Worm (Caenorhabditis elegans) whole organism, early embryonic: ENCODE results near the gene K10B2.4.

Source experiments
- B0310.2 ChIP-seq: sonication (generic microtip); optimal IDR thresholded peaks from 2 replicates; lab custom pipeline; 2016; ENCODE audit warnings: mild to moderate bottlenecking, missing genetic modification characterization, missing compliant biosample characterization
- ama-1 ChIP-seq: fragments of 150-350 bp; optimal IDR thresholded peaks from 2 replicates; lab custom pipeline; 2014
- ceh-36 ChIP-seq: sonication (generic microtip); optimal IDR thresholded peaks from 2 replicates; lab custom pipeline; 2016; ENCODE audit warnings: missing genetic modification characterization, inconsistent platforms, missing compliant biosample characterization
- ets-7 ChIP-seq: sonication (generic microtip); optimal IDR thresholded peaks from 2 replicates; lab custom pipeline; 2016; ENCODE audit warnings: missing genotype, missing genetic modification characterization, missing compliant biosample characterization
- sea-1 ChIP-seq: fragments of 200-800 bp; sonication (Bioruptor generic); conservative IDR thresholded peaks from 2 replicates; pipeline ENCODE4 v1.3.6; 2022; ENCODE audit warnings: missing genetic modification characterization, missing compliant biosample characterization
- tra-4 ChIP-seq: sonication (generic microtip); optimal IDR thresholded peaks from 2 replicates; lab custom pipeline; 2017; ENCODE audit warnings: missing genetic modification characterization, missing compliant biosample characterization

ce11 chrII:6386467-6386866, 25.7 kb upstream of the K10B2.4 start, which contains the start of gene F58F12.4:
- no peak for TF ChIP-seq ets-7 (tag; lab: Kevin White, UChicago)
- no peak for TF ChIP-seq ceh-36
- no peak for TF ChIP-seq ama-1 (lab: Kevin White, UChicago)
- TF ChIP-seq tra-4 (tag; lab: Kevin White, UChicago): no peak
- no peak for TF ChIP-seq sea-1
- TF ChIP-seq B0310.2 (tag; lab: Kevin White, UChicago): no peak
